Worm (Caenorhabditis elegans): ENCODE results near the gene F46E10.2.

DNA sequence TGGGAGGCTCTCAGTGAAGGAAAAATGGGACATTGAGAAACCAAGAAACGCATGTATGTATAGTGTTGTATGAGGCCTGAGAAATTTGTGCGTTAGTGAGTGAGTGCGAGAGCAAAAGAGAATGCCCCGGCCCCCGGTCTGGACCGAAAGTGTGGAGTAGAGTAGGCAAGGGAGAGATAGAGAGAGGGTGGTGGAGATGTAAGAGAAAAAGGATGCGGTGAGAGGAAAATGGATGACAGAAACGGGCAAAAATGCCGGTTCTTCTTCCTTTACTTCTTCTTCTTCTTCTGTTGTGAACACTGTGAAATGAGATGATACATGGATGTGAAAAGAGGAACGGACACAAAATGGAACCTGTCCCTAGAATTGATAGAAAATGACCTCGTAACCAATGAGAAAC is 18.1 kb downstream of the F46E10.2 start:
- TF ChIP-seq klf-2 (GFP tag; conservative IDR thresholded peaks at IDR 0.05): no peak
- no peak for TF ChIP-seq T22C8.4 (GFP tag; IDR thresholded peaks at IDR 0.05)
- no peak for TF ChIP-seq ref-1 (GFP tag; conservative IDR thresholded peaks at IDR 0.05)
- 0 out of 2 replicates have a peak, but pooled peaks have one; percentile 42 for TF ChIP-seq flt-1 (GFP tag; IDR thresholded peaks at IDR 0.05)
- no peak for TF ChIP-seq med-1 (GFP tag; optimal IDR thresholded peaks at IDR 0.05; ENCODE audit: insufficient read depth)

Data from whole organism, midembryonic.